In genomic region chr3L:2834980-2835379, dm6 we compare ENCODE assay signal across 2 fruit fly cellular contexts.
A peak's percentile ranks its signal among the peaks of the same experiment; 100 is the strongest.
TF ChIP-seq lines count a peak whose summit lies in the region.

No protein-coding gene starts in this region.

TF ChIP-seq in whole organism, prepupa, 60 proteins besides CTCF, POLR2A, EP300 and RAD21 (continued from another document):
- TF ChIP-seq CG6276 (GFP tag; optimal IDR thresholded peaks at IDR 0.05; lab: Kevin White, UChicago) (no peak), achi (GFP tag; optimal IDR thresholded peaks at IDR 0.05; lab: Kevin White, UChicago) (peak; percentile 96), fkh (GFP tag; optimal IDR thresholded peaks at IDR 0.05; lab: Kevin White, UChicago) (no peak), spab (GFP tag; optimal IDR thresholded peaks at IDR 0.05; lab: Kevin White, UChicago) (peak; percentile 76), net (GFP tag; optimal IDR thresholded peaks at IDR 0.05; lab: Kevin White, UChicago) (peak; percentile 77), salr (GFP tag; optimal IDR thresholded peaks at IDR 0.05; lab: Kevin White, UChicago) (peak; percentile 54 to 74), CG3919 (GFP tag; optimal IDR thresholded peaks at IDR 0.05; lab: Kevin White, UChicago) (peak; percentile 60), CG8319 (GFP tag; optimal IDR thresholded peaks at IDR 0.05; lab: Kevin White, UChicago) (peak; percentile 74), fd59A (GFP tag; optimal IDR thresholded peaks at IDR 0.05; lab: Kevin White, UChicago) (peak; percentile 17), vri (GFP tag; optimal IDR thresholded peaks at IDR 0.05; lab: Kevin White, UChicago) (peak; percentile 44), eg (GFP tag; IDR thresholded peaks at IDR 0.05; lab: Robert Waterston, UW) (peak; percentile 49; the same call in 1 of the 3 replicates), CG11762 (GFP tag; optimal IDR thresholded peaks at IDR 0.05; lab: Kevin White, UChicago; ENCODE audit: insufficient read depth) (peak; percentile 57), CG3032 (tag; optimal IDR thresholded peaks at IDR 0.05; lab: Kevin White, UChicago) (peak; percentile 97), cyc (GFP tag; optimal IDR thresholded peaks at IDR 0.05; lab: Kevin White, UChicago) (peak; percentile 3), CG4318 (GFP tag; optimal IDR thresholded peaks at IDR 0.05; lab: Kevin White, UChicago) (peak; percentile 60), CG6854 (GFP tag; optimal IDR thresholded peaks at IDR 0.05; lab: Kevin White, UChicago) (peak; percentile 54), fd85E (GFP tag; optimal IDR thresholded peaks at IDR 0.05; lab: Kevin White, UChicago) (no peak), CG9139 (GFP tag; optimal IDR thresholded peaks at IDR 0.05; lab: Kevin White, UChicago) (peak; percentile 83), Smox (GFP tag; optimal IDR thresholded peaks at IDR 0.05; lab: Kevin White, UChicago) (peak; percentile 62), Sox14 (GFP tag; optimal IDR thresholded peaks at IDR 0.05; lab: Kevin White, UChicago) (peak; percentile 52), topi (GFP tag; optimal IDR thresholded peaks at IDR 0.05; lab: Kevin White, UChicago) (peak; percentile 46), acj6 (GFP tag; optimal IDR thresholded peaks at IDR 0.05; lab: Kevin White, UChicago) (peak; percentile 91), esn (GFP tag; optimal IDR thresholded peaks at IDR 0.05; lab: Kevin White, UChicago) (peak; percentile 89), CG8119 (GFP tag; IDR thresholded peaks at IDR 0.05; lab: Robert Waterston, UW) (peak; percentile 88), Hr39 (GFP tag; optimal IDR thresholded peaks at IDR 0.05; lab: Kevin White, UChicago) (peak; percentile 15), CG11902 (GFP tag; optimal IDR thresholded peaks at IDR 0.05; lab: Kevin White, UChicago) (no peak), lz (GFP tag; optimal IDR thresholded peaks at IDR 0.05; lab: Kevin White, UChicago) (peak; percentile 52), Ets21C (GFP tag; optimal IDR thresholded peaks at IDR 0.05; lab: Kevin White, UChicago) (no peak), Eip78C (GFP tag; lab: Kevin White, UChicago) (peak; percentile 71), Lpt (GFP tag; optimal IDR thresholded peaks at IDR 0.05; lab: Kevin White, UChicago) (peak; percentile 69), CG10631 (GFP tag; optimal IDR thresholded peaks at IDR 0.05; lab: Kevin White, UChicago) (peak; percentile 92), CG8632 (GFP tag; optimal IDR thresholded peaks at IDR 0.05; lab: Kevin White, UChicago) (peak; percentile 98), CG16779 (tag; optimal IDR thresholded peaks at IDR 0.05; lab: Kevin White, UChicago) (peak; percentile 55), Sox15 (GFP tag; optimal IDR thresholded peaks at IDR 0.05; lab: Kevin White, UChicago) (peak; percentile 72), Blimp-1 (GFP tag; optimal IDR thresholded peaks at IDR 0.05; lab: Kevin White, UChicago) (peak; percentile 17), CG15336 (GFP tag; IDR thresholded peaks at IDR 0.05; lab: Robert Waterston, UW) (peak; percentile 78)

TF ChIP-seq in whole organism, wandering third instar larva, 38 proteins besides CTCF, POLR2A, EP300 and RAD21 (continued from another document):
- TF ChIP-seq pan (optimal IDR thresholded peaks at IDR 0.05; lab: Kevin White, UChicago) (no peak), br (GFP tag; optimal IDR thresholded peaks at IDR 0.05; lab: Kevin White, UChicago) (peak; percentile 50), Sp1 (GFP tag; optimal IDR thresholded peaks at IDR 0.05; lab: Kevin White, UChicago) (peak; percentile 98), Vsx2 (GFP tag; optimal IDR thresholded peaks at IDR 0.05; lab: Kevin White, UChicago; ENCODE audit: partially characterized antibody) (no peak)
